Worm (Caenorhabditis elegans) whole organism, mixed stage, embryonic: ENCODE measurements around the gene ben-1.

Experiments
- M03D4.4 ChIP-seq: sonication (generic microtip); optimal IDR thresholded peaks from 2 replicates; lab custom pipeline; 2017; ENCODE audit warnings: mild to moderate bottlenecking, missing genetic modification characterization, missing compliant biosample characterization
- bed-3 ChIP-seq: fragments of 200-800 bp; sonication (Bioruptor generic); optimal IDR thresholded peaks from 3 replicates; lab custom pipeline; 2018; ENCODE audit warnings: mild to moderate bottlenecking, missing genetic modification characterization, moderate library complexity, missing compliant biosample characterization
- blmp-1 ChIP-seq: fragments of 150-350 bp; optimal IDR thresholded peaks from 2 replicates; lab custom pipeline; 2014; ENCODE audit warnings: missing biosample characterization, missing genetic modification characterization
- ceh-39 ChIP-seq: fragments of 150-350 bp; optimal IDR thresholded peaks from 2 replicates; lab custom pipeline; 2014; ENCODE audit warnings: missing biosample characterization, missing genetic modification characterization
- ceh-43 ChIP-seq: fragments of 200-800 bp; sonication (Bioruptor generic); optimal IDR thresholded peaks from 2 replicates; lab custom pipeline; 2018; ENCODE audit warnings: mild to moderate bottlenecking, missing genetic modification characterization, moderate library complexity, missing compliant biosample characterization
- ceh-83 ChIP-seq: fragments of 200-800 bp; sonication (Bioruptor generic); optimal IDR thresholded peaks from 2 replicates; lab custom pipeline; 2018; ENCODE audit warnings: mild to moderate bottlenecking, missing genetic modification characterization, missing compliant biosample characterization
- ces-1 ChIP-seq: fragments of 150-350 bp; optimal IDR thresholded peaks from 2 replicates; lab custom pipeline; 2014; ENCODE audit warnings: missing biosample characterization, missing genetic modification reagents, missing genetic modification characterization
- cnd-1 ChIP-seq: fragments of 200-800 bp; sonication (Bioruptor generic); optimal IDR thresholded peaks from 2 replicates; lab custom pipeline; 2018; ENCODE audit warnings: mild to moderate bottlenecking, missing genetic modification characterization, missing compliant biosample characterization
- drap-1 ChIP-seq: fragments of 200-800 bp; sonication (Bioruptor generic); optimal IDR thresholded peaks from 3 replicates; lab custom pipeline; 2018; ENCODE audit warnings: mild to moderate bottlenecking, missing genetic modification characterization, missing compliant biosample characterization
- elt-1 ChIP-seq: sonication (generic microtip); optimal IDR thresholded peaks from 2 replicates; lab custom pipeline; 2017; ENCODE audit warnings: missing genetic modification characterization, mild to moderate bottlenecking, missing compliant biosample characterization, antibody characterized with exemption, moderate library complexity, borderline replicate concordance; ENCODE audit not compliant: insufficient read depth
- elt-3 ChIP-seq: fragments of 150-350 bp; optimal IDR thresholded peaks from 2 replicates; lab custom pipeline; 2014; ENCODE audit warnings: missing biosample characterization, missing genetic modification characterization
- flh-1 ChIP-seq: fragments of 200-800 bp; sonication (Bioruptor generic); optimal IDR thresholded peaks from 2 replicates; lab custom pipeline; 2018; ENCODE audit warnings: mild to moderate bottlenecking, missing genetic modification characterization, moderate library complexity, missing compliant biosample characterization
- ham-2 ChIP-seq: fragments of 200-800 bp; sonication (Bioruptor generic); optimal IDR thresholded peaks from 2 replicates; lab custom pipeline; 2018; ENCODE audit warnings: mild to moderate bottlenecking, missing genetic modification characterization, missing compliant biosample characterization
- hlh-1 ChIP-seq: fragments of 150-350 bp; optimal IDR thresholded peaks from 2 replicates; lab custom pipeline; 2014; ENCODE audit warnings: missing biosample characterization, missing genetic modification reagents, missing genetic modification characterization
- lin-13 ChIP-seq: fragments of 150-350 bp; optimal IDR thresholded peaks from 2 replicates; lab custom pipeline; 2014; ENCODE audit warnings: missing biosample characterization, missing genetic modification characterization
- lin-32 ChIP-seq: fragments of 200-800 bp; sonication (Bioruptor generic); optimal IDR thresholded peaks from 2 replicates; lab custom pipeline; 2018; ENCODE audit warnings: mild to moderate bottlenecking, missing genetic modification characterization, missing compliant biosample characterization
- lsy-2 ChIP-seq: fragments of 150-350 bp; optimal IDR thresholded peaks from 2 replicates; lab custom pipeline; 2014; ENCODE audit warnings: missing biosample characterization, missing genetic modification characterization
- mab-5 ChIP-seq: fragments of 150-350 bp; optimal IDR thresholded peaks from 2 replicates; lab custom pipeline; 2014; ENCODE audit warnings: missing biosample characterization, missing genetic modification characterization
- mep-1 ChIP-seq: fragments of 150-350 bp; optimal IDR thresholded peaks from 2 replicates; lab custom pipeline; 2017; ENCODE audit warnings: missing biosample characterization, missing genetic modification reagents, missing genetic modification characterization, inconsistent platforms
- mls-2 ChIP-seq: sonication (generic microtip); optimal IDR thresholded peaks from 2 replicates; lab custom pipeline; 2016; ENCODE audit warnings: mild to moderate bottlenecking, missing genetic modification characterization, moderate library complexity, missing compliant biosample characterization
- nhr-12 ChIP-seq: fragments of 150-350 bp; optimal IDR thresholded peaks from 2 replicates; lab custom pipeline; 2014; ENCODE audit warnings: missing biosample characterization, missing genetic modification characterization
- nhr-2 ChIP-seq: fragments of 150-350 bp; optimal IDR thresholded peaks from 2 replicates; lab custom pipeline; 2014; ENCODE audit warnings: missing biosample characterization, missing genetic modification characterization
- nhr-28 ChIP-seq: fragments of 150-350 bp; optimal IDR thresholded peaks from 2 replicates; lab custom pipeline; 2014; ENCODE audit warnings: missing biosample characterization, missing genetic modification characterization
- nhr-76 ChIP-seq: sonication (generic microtip); optimal IDR thresholded peaks from 2 replicates; lab custom pipeline; 2017; ENCODE audit warnings: missing biosample characterization, missing genetic modification characterization
- pha-4 ChIP-seq: fragments of 150-350 bp; optimal IDR thresholded peaks from 2 replicates; lab custom pipeline; 2018; ENCODE audit warnings: missing biosample characterization, missing genetic modification reagents, missing genetic modification characterization
- sem-2 ChIP-seq: fragments of 200-800 bp; sonication (Bioruptor generic); optimal IDR thresholded peaks from 2 replicates; lab custom pipeline; 2018; ENCODE audit warnings: mild to moderate bottlenecking, missing genetic modification characterization, missing compliant biosample characterization
- snpc-4 ChIP-seq: fragments of 150-350 bp; optimal IDR thresholded peaks from 2 replicates; lab custom pipeline; 2014; ENCODE audit warnings: missing biosample characterization, missing genetic modification characterization
- sptf-1 ChIP-seq: sonication (generic microtip); optimal IDR thresholded peaks from 2 replicates; lab custom pipeline; 2017; ENCODE audit warnings: mild to moderate bottlenecking, missing genetic modification characterization, moderate library complexity, missing compliant biosample characterization
- tbx-8 ChIP-seq: fragments of 200-800 bp; sonication (Bioruptor generic); optimal IDR thresholded peaks from 2 replicates; lab custom pipeline; 2018; ENCODE audit warnings: mild to moderate bottlenecking, missing genetic modification characterization, moderate library complexity, missing compliant biosample characterization
- unc-120 ChIP-seq: sonication (generic microtip); optimal IDR thresholded peaks from 2 replicates; lab custom pipeline; 2017; ENCODE audit warnings: missing genetic modification characterization, missing compliant biosample characterization; ENCODE audit not compliant: poor library complexity, severe bottlenecking
- unc-39 ChIP-seq: fragments of 150-350 bp; optimal IDR thresholded peaks from 2 replicates; lab custom pipeline; 2014; ENCODE audit warnings: missing biosample characterization, missing genetic modification characterization
- unc-62 ChIP-seq: fragments of 150-350 bp; optimal IDR thresholded peaks from 2 replicates; lab custom pipeline; 2014; ENCODE audit warnings: missing biosample characterization, missing genetic modification reagents, missing genetic modification characterization
- zip-8 ChIP-seq: fragments of 150-350 bp; optimal IDR thresholded peaks from 2 replicates; lab custom pipeline; 2014; ENCODE audit warnings: missing biosample characterization, missing genetic modification characterization
- ztf-11 ChIP-seq: fragments of 150-350 bp; optimal IDR thresholded peaks from 2 replicates; lab custom pipeline; 2014; ENCODE audit warnings: missing biosample characterization, missing genetic modification characterization

The ben-1 gene

DNA sequence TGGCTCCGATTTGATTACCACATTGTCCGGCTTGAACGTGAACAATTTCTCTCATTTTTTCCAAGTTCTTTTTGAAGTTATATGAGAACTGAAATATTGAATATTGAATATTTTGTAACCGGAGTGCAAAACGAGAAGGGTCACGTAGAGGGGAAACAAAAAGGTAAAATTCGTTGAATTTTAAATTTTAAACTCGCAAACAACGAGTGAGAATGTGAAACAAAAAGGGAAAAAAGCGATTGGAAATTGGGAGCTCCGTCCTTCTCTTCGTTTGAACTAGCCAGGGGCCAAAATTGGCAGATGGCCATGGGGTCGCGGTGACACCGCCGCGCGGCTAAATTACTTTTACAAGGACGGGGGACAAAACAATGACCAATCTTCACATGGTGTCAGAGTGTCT, at the start of gene ben-1:
Gene ben-1, minus strand, starts transcription at position 101 of the 400 bp plus-strand sequence.
- TF ChIP-seq mab-5 (tag; lab: Kevin White, UChicago) (no peak), M03D4.4 (tag; lab: Kevin White, UChicago) (no peak), mep-1 (tag; lab: Kevin White, UChicago) (no peak), tbx-8 (no peak), zip-8 (tag; lab: Kevin White, UChicago) (no peak)

ce11 chrIII:3590365-3590764, 48.9 kb upstream of the ben-1 start, which contains the start of gene ptp-1:
ptp-1 (plus strand) TSS chrIII:3590722.
- TF ChIP-seq nhr-76 (tag; lab: Kevin White, UChicago) (no peak), lin-32 (no peak), bed-3 (GFP tag; lab: Kevin White, UChicago) (no peak), nhr-2 (tag; lab: Kevin White, UChicago) (no peak), lsy-2 (tag; lab: Kevin White, UChicago) (no peak), ces-1 (GFP tag; lab: Kevin White, UChicago) (peak; percentile 50)

- TF ChIP-seq ces-1 (GFP tag; lab: Kevin White, UChicago) (peak; percentile 88), blmp-1 (tag; lab: Kevin White, UChicago) (no peak), lin-32 (no peak)
These were observed 46.7 kb upstream of the ben-1 start for ce11 chrIII:3588183-3588582.

DNA sequence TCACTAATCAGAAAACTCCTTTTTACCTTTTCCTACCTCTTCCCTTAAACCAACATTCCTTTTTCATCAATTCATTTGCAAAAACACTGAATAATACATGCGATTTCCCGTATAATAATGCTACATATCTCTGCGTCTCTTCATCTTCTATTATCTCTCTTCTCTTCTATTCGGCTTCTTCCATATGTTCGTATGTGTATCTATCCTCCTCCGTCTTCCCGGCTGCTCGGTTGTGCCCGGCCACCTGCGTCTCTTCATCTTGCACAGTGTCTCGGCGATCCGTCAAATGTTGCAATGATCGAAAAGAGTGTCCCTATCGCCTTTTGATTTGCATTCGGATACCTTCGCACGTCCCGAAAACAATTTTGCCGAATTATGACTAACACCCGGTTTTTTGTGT, 41.9 kb upstream of the ben-1 start:
- no peak for TF ChIP-seq bed-3 (GFP tag; lab: Kevin White, UChicago)
- TF ChIP-seq drap-1 (GFP tag; lab: Kevin White, UChicago), result no peak
- TF ChIP-seq hlh-1 (tag; lab: Kevin White, UChicago), result no peak
- no peak for TF ChIP-seq unc-39
- no peak for TF ChIP-seq cnd-1 (tag; lab: Kevin White, UChicago)
- TF ChIP-seq nhr-28 (tag; lab: Kevin White, UChicago), result no peak
- TF ChIP-seq ces-1 (GFP tag; lab: Kevin White, UChicago), result peak; percentile 38
- no peak for TF ChIP-seq nhr-12 (tag; lab: Kevin White, UChicago)
- TF ChIP-seq mab-5 (tag; lab: Kevin White, UChicago), result no peak
- TF ChIP-seq mep-1 (tag; lab: Kevin White, UChicago), result no peak
- TF ChIP-seq unc-120 (tag; lab: Kevin White, UChicago), result peak; percentile 82
- no peak for TF ChIP-seq M03D4.4 (tag; lab: Kevin White, UChicago)
- no peak for TF ChIP-seq ceh-83
- TF ChIP-seq ham-2 (GFP tag; lab: Kevin White, UChicago), result peak; percentile 3
- no peak for TF ChIP-seq lin-32
- no peak for TF ChIP-seq ceh-39 (tag; lab: Kevin White, UChicago)
- TF ChIP-seq pha-4 (tag; lab: Kevin White, UChicago), result no peak
- no peak for TF ChIP-seq nhr-76 (tag; lab: Kevin White, UChicago)
- no peak for TF ChIP-seq tbx-8
- TF ChIP-seq ztf-11 (tag; lab: Kevin White, UChicago), result no peak
- no peak for TF ChIP-seq lin-13
- peak; percentile 4 for TF ChIP-seq lsy-2 (tag; lab: Kevin White, UChicago)
- peak; percentile 23 for TF ChIP-seq unc-62
- no peak for TF ChIP-seq ceh-43
- TF ChIP-seq mls-2 (tag; lab: Kevin White, UChicago), result peak; percentile 45
- TF ChIP-seq nhr-2 (tag; lab: Kevin White, UChicago), result peak; percentile 51
- no peak for TF ChIP-seq flh-1 (GFP tag; lab: Kevin White, UChicago)
- no peak for TF ChIP-seq elt-1 (tag; lab: Kevin White, UChicago)
- no peak for TF ChIP-seq blmp-1 (tag; lab: Kevin White, UChicago)
- no peak for TF ChIP-seq zip-8 (tag; lab: Kevin White, UChicago)
- TF ChIP-seq elt-3, result no peak
- TF ChIP-seq snpc-4 (tag; lab: Kevin White, UChicago), result no peak
- no peak for TF ChIP-seq sptf-1 (tag; lab: Kevin White, UChicago)

DNA sequence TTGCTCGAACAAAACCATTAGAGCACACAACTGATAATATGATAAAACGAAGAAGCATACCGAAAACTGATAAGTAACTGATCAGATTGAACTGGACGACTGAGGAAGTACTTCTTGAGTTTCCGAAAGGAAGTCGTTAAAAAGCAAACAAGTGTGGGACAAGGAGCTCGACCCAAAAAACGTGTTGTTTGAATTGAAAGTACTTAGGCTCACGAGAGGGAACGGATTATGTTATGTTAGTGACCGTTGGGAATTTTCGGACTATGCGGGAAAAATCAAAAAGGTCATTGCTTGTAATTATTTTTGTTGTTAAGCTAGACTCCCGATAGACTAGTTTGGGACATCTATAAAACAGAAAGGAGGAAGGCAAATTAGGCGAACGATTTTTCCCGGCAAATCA, 40.2 kb upstream of the ben-1 start, which contains the start of gene C48D5.3:
Gene C48D5.3, minus strand, starts transcription at position 101 of the 400 bp plus-strand sequence.
- TF ChIP-seq elt-1 (tag; lab: Kevin White, UChicago) (no peak), sem-2 (GFP tag; lab: Kevin White, UChicago) (no peak), lsy-2 (tag; lab: Kevin White, UChicago) (no peak), mls-2 (tag; lab: Kevin White, UChicago) (no peak), unc-62 (no peak), ztf-11 (tag; lab: Kevin White, UChicago) (no peak), mep-1 (tag; lab: Kevin White, UChicago) (no peak), mab-5 (tag; lab: Kevin White, UChicago) (no peak), lin-32 (no peak), lin-13 (no peak), tbx-8 (no peak)
